Worm (Caenorhabditis elegans) whole organism, early embryonic: ENCODE results near the gene F13A2.10.

Experiments
- F13C5.2 ChIP-seq: sonication (generic microtip); optimal IDR thresholded peaks from 2 replicates; lab custom pipeline; 2017; ENCODE audit warnings: mild to moderate bottlenecking, missing genetic modification characterization, inconsistent platforms, missing compliant biosample characterization
- ama-1 ChIP-seq: fragments of 150-350 bp; optimal IDR thresholded peaks from 2 replicates; lab custom pipeline; 2014
- ceh-13 ChIP-seq: fragments of 200-800 bp; sonication (Bioruptor generic); optimal IDR thresholded peaks from 2 replicates; lab custom pipeline; 2018; ENCODE audit warnings: mild to moderate bottlenecking, missing genetic modification characterization, missing compliant biosample characterization
- ets-7 ChIP-seq: sonication (generic microtip); optimal IDR thresholded peaks from 2 replicates; lab custom pipeline; 2016; ENCODE audit warnings: missing genotype, missing genetic modification characterization, missing compliant biosample characterization
- flt-1 ChIP-seq: fragments of 200-800 bp; sonication (Bioruptor generic); IDR thresholded peaks from 2 replicates; pipeline ENCODE4 v1.3.6; 2022; ENCODE audit warnings: missing genetic modification characterization, missing compliant biosample characterization
- hmg-4 ChIP-seq: fragments of 200-800 bp; sonication (Bioruptor generic); optimal IDR thresholded peaks from 2 replicates; lab custom pipeline; 2018; ENCODE audit warnings: mild to moderate bottlenecking, missing genetic modification characterization, missing compliant biosample characterization
- hnd-1 ChIP-seq: sonication (generic microtip); optimal IDR thresholded peaks from 2 replicates; lab custom pipeline; 2016; ENCODE audit warnings: missing genetic modification characterization, missing compliant biosample characterization

ce11 chrV:4414613-4415071 lies 28.6 kb upstream of the F13A2.10 start, which contains the start of gene grl-5:
- TF ChIP-seq ceh-13 (GFP tag; lab: Kevin White, UChicago) (no peak), hmg-4 (GFP tag; lab: Kevin White, UChicago) (no peak), ama-1 (lab: Kevin White, UChicago) (no peak), hnd-1 (no peak), F13C5.2 (tag; lab: Kevin White, UChicago) (no peak), flt-1 (GFP tag; lab: Robert Waterston, UW) (no peak), ets-7 (no peak)
